Fruit fly (Drosophila melanogaster) whole organism, embryonic: Measurements from ENCODE around the gene r-l.

Experiments
- ATbp ChIP-seq: fragments of 200-800 bp; sonication (Bioruptor generic); optimal IDR thresholded peaks from 2 replicates; lab custom pipeline; 2017; ENCODE audit warnings: missing biosample characterization, mild to moderate bottlenecking, missing genetic modification characterization, missing genetic modification reagents
- Antp ChIP-seq: fragments of 200-800 bp; sonication (Bioruptor generic); optimal IDR thresholded peaks from 3 replicates; lab custom pipeline; 2016; ENCODE audit warnings: missing biosample characterization, missing genetic modification characterization
- B-H2 ChIP-seq: fragments of 200-800 bp; sonication (Bioruptor generic); optimal IDR thresholded peaks from 2 replicates; lab custom pipeline; 2018; ENCODE audit warnings: missing biosample characterization, mild to moderate bottlenecking, missing genetic modification characterization
- CG10654 ChIP-seq: fragments of 200-800 bp; sonication (Bioruptor generic); optimal IDR thresholded peaks from 2 replicates; lab custom pipeline; 2016; ENCODE audit warnings: missing biosample characterization, missing genetic modification characterization
- CG10959 ChIP-seq: fragments of 200-800 bp; sonication (Bioruptor generic); IDR thresholded peaks from 2 replicates; pipeline ENCODE4 v1.3.6; 2022; ENCODE audit warnings: missing biosample characterization, missing genetic modification characterization
- CG12299 ChIP-seq: fragments of 200-800 bp; sonication (Bioruptor generic); optimal IDR thresholded peaks from 2 replicates; lab custom pipeline; 2018; ENCODE audit warnings: missing biosample characterization, mild to moderate bottlenecking, missing genetic modification characterization
- CG13123 ChIP-seq: fragments of 200-800 bp; sonication (Bioruptor generic); optimal IDR thresholded peaks from 2 replicates; lab custom pipeline; 2016; ENCODE audit warnings: missing biosample characterization, missing genetic modification characterization
- CG17385 ChIP-seq: fragments of 200-800 bp; sonication (Bioruptor generic); optimal IDR thresholded peaks from 3 replicates; lab custom pipeline; 2018; ENCODE audit warnings: missing biosample characterization, mild to moderate bottlenecking, missing genetic modification characterization
- CG17568 ChIP-seq: fragments of 200-800 bp; sonication (Bioruptor generic); optimal IDR thresholded peaks from 2 replicates; lab custom pipeline; 2018; ENCODE audit warnings: missing biosample characterization, mild to moderate bottlenecking, missing genetic modification characterization, moderate library complexity
- CG17612 ChIP-seq: fragments of 200-800 bp; sonication (Bioruptor generic); IDR thresholded peaks from 2 replicates; pipeline ENCODE4 v1.3.6; 2022; ENCODE audit warnings: missing biosample characterization, missing genetic modification characterization
- CG2129 ChIP-seq: fragments of 200-800 bp; sonication (Bioruptor generic); IDR thresholded peaks from 2 replicates; pipeline ENCODE4 v1.3.6; 2022; ENCODE audit warnings: missing biosample characterization, missing genetic modification characterization; ENCODE audit not compliant: partially characterized antibody
- CG32767 ChIP-seq: fragments of 200-800 bp; sonication (Bioruptor generic); IDR thresholded peaks from 2 replicates; pipeline ENCODE4 v1.3.6; 2022; ENCODE audit warnings: missing biosample characterization, missing genetic modification characterization
- CG34376 ChIP-seq: fragments of 200-800 bp; sonication (Bioruptor generic); optimal IDR thresholded peaks from 2 replicates; lab custom pipeline; 2018; ENCODE audit warnings: missing biosample characterization, mild to moderate bottlenecking, missing genetic modification characterization
- CG42726 ChIP-seq: fragments of 200-800 bp; sonication (Bioruptor generic); IDR thresholded peaks from 2 replicates; pipeline ENCODE4 v1.3.6; 2022; ENCODE audit warnings: missing biosample characterization, missing genetic modification characterization; ENCODE audit not compliant: partially characterized antibody
- CG43689 ChIP-seq: fragments of 200-800 bp; sonication (Bioruptor generic); IDR thresholded peaks from 2 replicates; pipeline ENCODE4 v1.3.6; 2022; ENCODE audit warnings: missing biosample characterization, missing genetic modification characterization
- CG4404 ChIP-seq: fragments of 200-800 bp; sonication (Bioruptor generic); IDR thresholded peaks from 2 replicates; pipeline ENCODE4 v1.3.6; 2022; ENCODE audit warnings: missing biosample characterization, missing genetic modification characterization
- CG5953 ChIP-seq: fragments of 200-800 bp; sonication (Bioruptor generic); IDR thresholded peaks from 2 replicates; pipeline ENCODE4 v1.3.6; 2022; ENCODE audit warnings: missing biosample characterization, missing genetic modification characterization
- Dip3 ChIP-seq: fragments of 200-800 bp; sonication (Bioruptor generic); optimal IDR thresholded peaks from 3 replicates; lab custom pipeline; 2016; ENCODE audit warnings: missing biosample characterization, missing genetic modification characterization
- Dref ChIP-seq: fragments of 200-800 bp; sonication (Bioruptor generic); IDR thresholded peaks from 2 replicates; pipeline ENCODE4 v1.3.6; 2022; ENCODE audit warnings: missing biosample characterization, missing genetic modification characterization
- E2f2 ChIP-seq: fragments of 200-800 bp; sonication (Bioruptor generic); IDR thresholded peaks from 2 replicates; pipeline ENCODE4 v1.3.6; 2022; ENCODE audit warnings: missing biosample characterization, missing genetic modification characterization
- H2.0 ChIP-seq: fragments of 200-800 bp; sonication (Bioruptor generic); IDR thresholded peaks from 2 replicates; pipeline ENCODE4 v1.3.6; 2022; ENCODE audit warnings: missing biosample characterization, missing genetic modification characterization
- Hr78 ChIP-seq, 2 experiments: fragments of 200-800 bp in 1 of 2; fragments of >200 bp in 1 of 2; sonication (Bioruptor generic) in 1 of 2; optimal IDR thresholded peaks; 2 replicates each; lab custom pipeline; 2017 to 2019; ENCODE audit warnings: missing biosample characterization in 2 of 2, missing genetic modification characterization in 2 of 2, mild to moderate bottlenecking in 1 of 2, moderate library complexity in 1 of 2
- Max ChIP-seq: fragments of 200-800 bp; sonication (Bioruptor generic); optimal IDR thresholded peaks from 2 replicates; lab custom pipeline; 2016; ENCODE audit warnings: missing biosample characterization, mild to moderate bottlenecking, missing genetic modification characterization
- Nf-YA ChIP-seq: fragments of 200-800 bp; sonication (Bioruptor generic); IDR thresholded peaks from 2 replicates; pipeline ENCODE4 v1.3.6; 2022; ENCODE audit warnings: missing biosample characterization, missing genetic modification characterization
- Nf-YB ChIP-seq: fragments of 200-800 bp; sonication (Bioruptor generic); optimal IDR thresholded peaks from 3 replicates; lab custom pipeline; 2019; ENCODE audit warnings: missing biosample characterization, mild to moderate bottlenecking, missing genetic modification characterization, moderate library complexity
- Sox100B ChIP-seq: fragments of 200-800 bp; sonication (Bioruptor generic); optimal IDR thresholded peaks from 3 replicates; lab custom pipeline; 2018; ENCODE audit warnings: missing biosample characterization, mild to moderate bottlenecking, missing genetic modification characterization
- ab ChIP-seq: fragments of 200-800 bp; sonication (Bioruptor generic); optimal IDR thresholded peaks from 2 replicates; lab custom pipeline; 2016; ENCODE audit warnings: missing biosample characterization, missing genetic modification characterization
- amos ChIP-seq: fragments of 200-800 bp; sonication (Bioruptor generic); IDR thresholded peaks from 2 replicates; pipeline ENCODE4 v1.3.6; 2022; ENCODE audit warnings: missing biosample characterization, missing genetic modification characterization; ENCODE audit not compliant: partially characterized antibody
- ap ChIP-seq: fragments of 200-800 bp; sonication (Bioruptor generic); IDR thresholded peaks from 2 replicates; pipeline ENCODE4 v1.3.6; 2022; ENCODE audit warnings: missing biosample characterization, missing genetic modification characterization
- ara ChIP-seq: fragments of 200-800 bp; sonication (Bioruptor generic); IDR thresholded peaks from 2 replicates; pipeline ENCODE4 v1.3.6; 2022; ENCODE audit warnings: missing biosample characterization, missing genetic modification characterization
- ase ChIP-seq: fragments of 200-800 bp; sonication (Bioruptor generic); IDR thresholded peaks from 3 replicates; pipeline ENCODE4 v1.3.6; 2022; ENCODE audit warnings: missing biosample characterization, missing genetic modification characterization
- chinmo ChIP-seq: fragments of 200-800 bp; sonication (Bioruptor generic); IDR thresholded peaks from 4 replicates; pipeline ENCODE4 v1.3.6; 2022; ENCODE audit warnings: missing biosample characterization, missing genetic modification characterization; ENCODE audit not compliant: partially characterized antibody
- crp ChIP-seq, 2 experiments: fragments of 200-800 bp; sonication (Bioruptor generic); optimal IDR thresholded peaks; 2 replicates in 1 of 2; 3 replicates in 1 of 2; lab custom pipeline; 2017; ENCODE audit warnings: missing biosample characterization in 2 of 2, missing genetic modification characterization in 2 of 2, mild to moderate bottlenecking in 1 of 2, moderate library complexity in 1 of 2
- dan ChIP-seq: fragments of 200-800 bp; sonication (Bioruptor generic); IDR thresholded peaks from 2 replicates; pipeline ENCODE4 v1.3.6; 2022; ENCODE audit warnings: missing biosample characterization, missing genetic modification characterization
- dimm ChIP-seq: fragments of 200-800 bp; sonication (Bioruptor generic); IDR thresholded peaks from 2 replicates; pipeline ENCODE4 v1.3.6; 2022; ENCODE audit warnings: missing biosample characterization, missing genetic modification characterization
- esg ChIP-seq: fragments of 200-800 bp; sonication (Bioruptor generic); conservative IDR thresholded peaks from 2 replicates; pipeline ENCODE4 v1.3.6; 2022; ENCODE audit warnings: missing biosample characterization, missing genetic modification characterization
- jigr1 ChIP-seq: fragments of 200-800 bp; sonication (Bioruptor generic); IDR thresholded peaks from 3 replicates; pipeline ENCODE4 v1.3.6; 2022; ENCODE audit warnings: missing biosample characterization, missing genetic modification characterization
- lmd ChIP-seq: fragments of 200-800 bp; sonication (Bioruptor generic); IDR thresholded peaks from 2 replicates; pipeline ENCODE4 v1.3.6; 2022; ENCODE audit warnings: missing biosample characterization, missing genetic modification characterization
- mld ChIP-seq: fragments of 200-800 bp; sonication (Bioruptor generic); IDR thresholded peaks from 3 replicates; pipeline ENCODE4 v1.3.6; 2022; ENCODE audit warnings: missing biosample characterization, missing genetic modification characterization; ENCODE audit not compliant: partially characterized antibody
- pzg ChIP-seq: fragments of 200-800 bp; sonication (Bioruptor generic); optimal IDR thresholded peaks from 3 replicates; lab custom pipeline; 2018; ENCODE audit warnings: missing biosample characterization, mild to moderate bottlenecking, missing genetic modification characterization, moderate library complexity
- ranshi ChIP-seq: fragments of 200-800 bp; sonication (Bioruptor generic); IDR thresholded peaks from 2 replicates; pipeline ENCODE4 v1.3.6; 2022; ENCODE audit warnings: missing biosample characterization, missing genetic modification characterization
- run ChIP-seq: fragments of 200-800 bp; sonication (Bioruptor generic); optimal IDR thresholded peaks from 3 replicates; lab custom pipeline; 2018; ENCODE audit warnings: missing biosample characterization, mild to moderate bottlenecking, missing genetic modification characterization
- seq ChIP-seq: fragments of 200-800 bp; sonication (Bioruptor generic); IDR thresholded peaks from 2 replicates; pipeline ENCODE4 v1.3.6; 2022; ENCODE audit warnings: missing biosample characterization, missing genetic modification characterization
- tgo ChIP-seq: fragments of 200-800 bp; sonication (Bioruptor generic); IDR thresholded peaks from 3 replicates; pipeline ENCODE4 v1.3.6; 2022; ENCODE audit warnings: missing biosample characterization, missing genetic modification characterization
- usp ChIP-seq: fragments of >200 bp; optimal IDR thresholded peaks from 2 replicates; lab custom pipeline; 2017; ENCODE audit warnings: missing biosample characterization, missing genetic modification characterization
- vfl ChIP-seq: fragments of 200-800 bp; sonication (Bioruptor generic); optimal IDR thresholded peaks from 2 replicates; lab custom pipeline; 2016; ENCODE audit warnings: missing biosample characterization, missing genetic modification characterization
- vvl ChIP-seq: fragments of 200-800 bp; sonication (Bioruptor generic); IDR thresholded peaks from 2 replicates; pipeline ENCODE4 v1.3.6; 2022; ENCODE audit warnings: missing biosample characterization, missing genetic modification characterization
- zen2 ChIP-seq: fragments of 200-800 bp; sonication (Bioruptor generic); IDR thresholded peaks from 3 replicates; pipeline ENCODE4 v1.3.6; 2022; ENCODE audit warnings: missing biosample characterization, missing genetic modification characterization; ENCODE audit not compliant: partially characterized antibody
- zfh1 ChIP-seq: fragments of 200-800 bp; sonication (Bioruptor generic); IDR thresholded peaks from 3 replicates; pipeline ENCODE4 v1.3.6; 2022; ENCODE audit warnings: missing biosample characterization, missing genetic modification characterization

The r-l gene

dm6 chr3R:21064000-21064924 is 8.9 kb downstream of the r-l start, which contains the start of gene Cortactin (continued):
- peak; percentile 91 for TF ChIP-seq CG2129 (GFP tag; lab: Robert Waterston, UW)
- TF ChIP-seq ab (GFP tag; lab: Kevin White, UChicago): no peak
- no peak for TF ChIP-seq Dip3 (GFP tag; lab: Kevin White, UChicago)
- TF ChIP-seq B-H2 (GFP tag; lab: Kevin White, UChicago): peak; percentile 48
- peak; percentile 94 for TF ChIP-seq pzg (GFP tag; lab: Kevin White, UChicago)
- peak; percentile 99 for TF ChIP-seq E2f2 (GFP tag; lab: Robert Waterston, UW)
- TF ChIP-seq jigr1: no peak
- no peak for TF ChIP-seq ranshi
- no peak for TF ChIP-seq usp (GFP tag; lab: Kevin White, UChicago)
- TF ChIP-seq Nf-YB: no peak
- TF ChIP-seq zen2 (GFP tag; lab: Robert Waterston, UW): peak; percentile 93
- peak; percentile 65; the same call in 1 of the 2 replicates for TF ChIP-seq vvl (GFP tag; lab: Robert Waterston, UW)
- TF ChIP-seq Nf-YA: no peak
- no peak for TF ChIP-seq CG32767 (GFP tag; lab: Robert Waterston, UW)
- no peak; the same call in 1 of the 2 replicates for TF ChIP-seq CG10959 (GFP tag; lab: Robert Waterston, UW)
- no peak for TF ChIP-seq dan (GFP tag; lab: Robert Waterston, UW)
- peak; percentile 98 for TF ChIP-seq chinmo (GFP tag; lab: Robert Waterston, UW)
- no peak for TF ChIP-seq CG10654 (GFP tag; lab: Kevin White, UChicago)
- no peak for TF ChIP-seq seq
- TF ChIP-seq ara (GFP tag; lab: Robert Waterston, UW): no peak
- TF ChIP-seq CG12299 (tag; lab: Kevin White, UChicago): no peak
- TF ChIP-seq Sox100B (GFP tag; lab: Kevin White, UChicago): no peak
- TF ChIP-seq dimm (GFP tag; lab: Robert Waterston, UW): no peak
- peak; percentile 70 for TF ChIP-seq mld
- TF ChIP-seq zfh1: no peak
- TF ChIP-seq CG17612 (GFP tag; lab: Robert Waterston, UW): no peak
- no peak for TF ChIP-seq ap (GFP tag; lab: Robert Waterston, UW)
- no peak for TF ChIP-seq tgo
- no peak for TF ChIP-seq Hr78 (GFP tag; optimal IDR thresholded peaks at IDR 0.05; lab: Kevin White, UChicago)
- no peak for TF ChIP-seq crp (GFP tag; optimal IDR thresholded peaks at IDR 0.05; lab: Kevin White, UChicago)
- TF ChIP-seq CG34376 (GFP tag; lab: Kevin White, UChicago): peak; percentile 68
- peak; percentile 100 for TF ChIP-seq Dref (GFP tag; lab: Robert Waterston, UW)
- TF ChIP-seq amos (GFP tag; lab: Robert Waterston, UW): peak; percentile 95
- TF ChIP-seq CG4404 (GFP tag; lab: Robert Waterston, UW): no peak
- TF ChIP-seq esg: no peak
- no peak for TF ChIP-seq Antp (GFP tag; lab: Kevin White, UChicago)
- TF ChIP-seq CG17385 (GFP tag; lab: Kevin White, UChicago): no peak
- no peak for TF ChIP-seq ATbp (GFP tag; lab: Kevin White, UChicago)
- no peak for TF ChIP-seq CG17568 (GFP tag; lab: Kevin White, UChicago)
- peak; percentile 95 for TF ChIP-seq CG42726
- no peak for TF ChIP-seq Max
- TF ChIP-seq run (tag; lab: Kevin White, UChicago): no peak
- TF ChIP-seq CG5953 (GFP tag; lab: Robert Waterston, UW): no peak
- no peak for TF ChIP-seq H2.0
- no peak for TF ChIP-seq ase (GFP tag; lab: Robert Waterston, UW)
- TF ChIP-seq vfl: no peak
- TF ChIP-seq lmd (GFP tag; lab: Robert Waterston, UW): no peak
- TF ChIP-seq CG13123: no peak
- TF ChIP-seq CG43689 (GFP tag; lab: Robert Waterston, UW): no peak
